4 fruit fly cellular contexts compared by ENCODE assay signal in genomic region chr3R:24543676-24544277, dm6.
A peak's percentile ranks its signal among the peaks of the same experiment; 100 is the strongest.
TF ChIP-seq lines count a peak whose summit lies in the region.

Gene Cftr (minus strand): TSS chr3R:24543914.

TF ChIP-seq in whole organism, adult, 20 proteins besides CTCF, POLR2A, EP300 and RAD21 (continued from another document):
- peak; percentile 94 for TF ChIP-seq kay (GFP tag; lab: Kevin White, UChicago; ENCODE audit: borderline replicate concordance)
- TF ChIP-seq bab1 (GFP tag; optimal IDR thresholded peaks at IDR 0.05; lab: Kevin White, UChicago), result peak; percentile 67

TF ChIP-seq in whole organism, embryonic, 481 proteins besides CTCF, POLR2A, EP300 and RAD21 (continued from another document and continues in another):
- TF ChIP-seq luna (GFP tag; optimal IDR thresholded peaks at IDR 0.05; lab: Kevin White, UChicago), result peak; percentile 27
- peak; percentile 6 for TF ChIP-seq BtbVII (GFP tag; optimal IDR thresholded peaks at IDR 0.05; lab: Kevin White, UChicago)
- no peak for TF ChIP-seq CG18011 (GFP tag; optimal IDR thresholded peaks at IDR 0.05; lab: Kevin White, UChicago)
- TF ChIP-seq ash1 (GFP tag; optimal IDR thresholded peaks at IDR 0.05; lab: Kevin White, UChicago), result no peak
- no peak for TF ChIP-seq CG18262 (tag; optimal IDR thresholded peaks at IDR 0.05; lab: Kevin White, UChicago)
- TF ChIP-seq Dp (GFP tag; optimal IDR thresholded peaks at IDR 0.05; lab: Kevin White, UChicago), result peak; percentile 51
- TF ChIP-seq CrebB (tag; optimal IDR thresholded peaks at IDR 0.05; lab: Kevin White, UChicago), result peak; percentile 45
- TF ChIP-seq org-1 (GFP tag; optimal IDR thresholded peaks at IDR 0.05; lab: Kevin White, UChicago), result no peak
- TF ChIP-seq CoRest (tag; optimal IDR thresholded peaks at IDR 0.05; lab: Kevin White, UChicago), result peak; percentile 21
- TF ChIP-seq otp (GFP tag; IDR thresholded peaks at IDR 0.05; lab: Robert Waterston, UW), result peak; percentile 36; the same call in 1 of the 3 replicates
- TF ChIP-seq zfh1 (GFP tag; IDR thresholded peaks at IDR 0.05; lab: Robert Waterston, UW), result no peak
- TF ChIP-seq sna (GFP tag; IDR thresholded peaks at IDR 0.05; lab: Robert Waterston, UW; ENCODE audit: partially characterized antibody), result peak; percentile 43; the same call in 1 of the 2 replicates
- peak; percentile 52 for TF ChIP-seq ERR (GFP tag; optimal IDR thresholded peaks at IDR 0.05; lab: Kevin White, UChicago)
- TF ChIP-seq CG13624 (GFP tag; optimal IDR thresholded peaks at IDR 0.05; lab: Kevin White, UChicago), result peak; percentile 94
- TF ChIP-seq stc (GFP tag; IDR thresholded peaks at IDR 0.05; lab: Robert Waterston, UW), result peak; percentile 31; the same call in 1 of the 2 replicates
- no peak for TF ChIP-seq CG16815 (GFP tag; optimal IDR thresholded peaks at IDR 0.05; lab: Kevin White, UChicago)
- no peak for TF ChIP-seq Gsc (GFP tag; IDR thresholded peaks at IDR 0.05; lab: Robert Waterston, UW)
- peak; percentile 55 for TF ChIP-seq CG6854 (GFP tag; optimal IDR thresholded peaks at IDR 0.05; lab: Kevin White, UChicago)
- peak; percentile 47 for TF ChIP-seq abd-A (tag; optimal IDR thresholded peaks at IDR 0.05; lab: Kevin White, UChicago)
- TF ChIP-seq ftz-f1 (GFP tag; optimal IDR thresholded peaks at IDR 0.05; lab: Kevin White, UChicago), result peak; percentile 75
- TF ChIP-seq emc (GFP tag; optimal IDR thresholded peaks at IDR 0.05; lab: Kevin White, UChicago), result no peak
- peak; percentile 45 for TF ChIP-seq CG17385 (GFP tag; optimal IDR thresholded peaks at IDR 0.05; lab: Kevin White, UChicago)
- peak; percentile 55 for TF ChIP-seq NC2α (GFP tag; optimal IDR thresholded peaks at IDR 0.05; lab: Kevin White, UChicago)
- no peak for TF ChIP-seq grau (tag; optimal IDR thresholded peaks at IDR 0.05; lab: Kevin White, UChicago)
- no peak for TF ChIP-seq CG32772 (GFP tag; IDR thresholded peaks at IDR 0.05; lab: Robert Waterston, UW)
- TF ChIP-seq CG12769 (tag; optimal IDR thresholded peaks at IDR 0.05; lab: Kevin White, UChicago), result peak; percentile 82
- TF ChIP-seq CG10462 (GFP tag; optimal IDR thresholded peaks at IDR 0.05; lab: Kevin White, UChicago), result no peak
- no peak for TF ChIP-seq cad (GFP tag; optimal IDR thresholded peaks at IDR 0.05; lab: Kevin White, UChicago)
- TF ChIP-seq CG10366 (GFP tag; IDR thresholded peaks at IDR 0.05; lab: Robert Waterston, UW), result no peak; the same call in 1 of the 2 replicates
- TF ChIP-seq BEAF-32 (GFP tag; optimal IDR thresholded peaks at IDR 0.05; lab: Kevin White, UChicago), result peak; percentile 46
- peak; percentile 34 for TF ChIP-seq CG7839 (tag; optimal IDR thresholded peaks at IDR 0.05; lab: Kevin White, UChicago)
- no peak for TF ChIP-seq CG8944 (GFP tag; optimal IDR thresholded peaks at IDR 0.05; lab: Kevin White, UChicago)
- TF ChIP-seq kni (GFP tag; optimal IDR thresholded peaks at IDR 0.05; lab: Kevin White, UChicago), result no peak
- TF ChIP-seq CG15269 (tag; optimal IDR thresholded peaks at IDR 0.05; lab: Kevin White, UChicago), result no peak
- TF ChIP-seq Nf-YC (tag; optimal IDR thresholded peaks at IDR 0.05; lab: Kevin White, UChicago), result peak; percentile 19
- TF ChIP-seq Rfx (GFP tag; IDR thresholded peaks at IDR 0.05; lab: Robert Waterston, UW), result peak; percentile 81
- TF ChIP-seq HLH4C (GFP tag; IDR thresholded peaks at IDR 0.05; lab: Robert Waterston, UW; ENCODE audit: partially characterized antibody), result peak; percentile 50
- TF ChIP-seq tx (GFP tag; optimal IDR thresholded peaks at IDR 0.05; lab: Kevin White, UChicago), result peak; percentile 7
- no peak for TF ChIP-seq CG15601 (tag; optimal IDR thresholded peaks at IDR 0.05; lab: Kevin White, UChicago)
- TF ChIP-seq HLH54F (GFP tag; optimal IDR thresholded peaks at IDR 0.05; lab: Kevin White, UChicago), result peak; percentile 46
- no peak for TF ChIP-seq vnd (GFP tag; IDR thresholded peaks at IDR 0.05; lab: Robert Waterston, UW; ENCODE audit: partially characterized antibody)
- TF ChIP-seq Taf1 (GFP tag; IDR thresholded peaks at IDR 0.05; lab: Robert Waterston, UW), result peak; percentile 52; the same call in 1 of the 2 replicates
- no peak for TF ChIP-seq jumu (GFP tag; optimal IDR thresholded peaks at IDR 0.05; lab: Kevin White, UChicago)

TF ChIP-seq in whole organism, prepupa, 60 proteins besides CTCF, POLR2A, EP300 and RAD21 (continued from another document):
- TF ChIP-seq pdm3 (GFP tag; optimal IDR thresholded peaks at IDR 0.05; lab: Kevin White, UChicago), result peak; percentile 52
- TF ChIP-seq CG32006 (GFP tag; optimal IDR thresholded peaks at IDR 0.05; lab: Kevin White, UChicago), result no peak
- peak; percentile 60 for TF ChIP-seq Eip75B (GFP tag; optimal IDR thresholded peaks at IDR 0.05; lab: Kevin White, UChicago)
- TF ChIP-seq Smox (GFP tag; optimal IDR thresholded peaks at IDR 0.05; lab: Kevin White, UChicago), result peak; percentile 67
- peak; percentile 2 for TF ChIP-seq Hr4 (GFP tag; optimal IDR thresholded peaks at IDR 0.05; lab: Kevin White, UChicago)
- peak; percentile 27 for TF ChIP-seq OdsH (GFP tag; optimal IDR thresholded peaks at IDR 0.05; lab: Kevin White, UChicago)
- peak; percentile 4 for TF ChIP-seq CG6808 (GFP tag; optimal IDR thresholded peaks at IDR 0.05; lab: Kevin White, UChicago)
- TF ChIP-seq CG11762 (GFP tag; optimal IDR thresholded peaks at IDR 0.05; lab: Kevin White, UChicago; ENCODE audit: insufficient read depth), result no peak
- no peak for TF ChIP-seq dac (GFP tag; optimal IDR thresholded peaks at IDR 0.05; lab: Kevin White, UChicago)
- peak; percentile 14 for TF ChIP-seq Ets21C (GFP tag; optimal IDR thresholded peaks at IDR 0.05; lab: Kevin White, UChicago)
- peak; percentile 62 for TF ChIP-seq topi (GFP tag; optimal IDR thresholded peaks at IDR 0.05; lab: Kevin White, UChicago)
- TF ChIP-seq CG8319 (GFP tag; optimal IDR thresholded peaks at IDR 0.05; lab: Kevin White, UChicago), result no peak
- peak; percentile 64 for TF ChIP-seq esn (GFP tag; optimal IDR thresholded peaks at IDR 0.05; lab: Kevin White, UChicago)
- peak; percentile 61 for TF ChIP-seq Lpt (GFP tag; optimal IDR thresholded peaks at IDR 0.05; lab: Kevin White, UChicago)
- peak; percentile 32 for TF ChIP-seq CG1621 (tag; optimal IDR thresholded peaks at IDR 0.05; lab: Kevin White, UChicago)
- TF ChIP-seq CG6854 (GFP tag; optimal IDR thresholded peaks at IDR 0.05; lab: Kevin White, UChicago), result peak; percentile 68
- peak; percentile 40 for TF ChIP-seq Eip93F (GFP tag; optimal IDR thresholded peaks at IDR 0.05; lab: Kevin White, UChicago)
- 0 out of 2 replicates have a peak, but pooled peaks have one; percentile 27 for TF ChIP-seq Gug (GFP tag; IDR thresholded peaks at IDR 0.05; lab: Robert Waterston, UW)
- peak; percentile 76 for TF ChIP-seq Eip78C (GFP tag; lab: Kevin White, UChicago)
- no peak for TF ChIP-seq CG6276 (GFP tag; optimal IDR thresholded peaks at IDR 0.05; lab: Kevin White, UChicago)
- TF ChIP-seq vri (GFP tag; optimal IDR thresholded peaks at IDR 0.05; lab: Kevin White, UChicago), result peak; percentile 91
- TF ChIP-seq CG3919 (GFP tag; optimal IDR thresholded peaks at IDR 0.05; lab: Kevin White, UChicago), result peak; percentile 47
- peak; percentile 29 for TF ChIP-seq CG16779 (tag; optimal IDR thresholded peaks at IDR 0.05; lab: Kevin White, UChicago)
- TF ChIP-seq eg (GFP tag; IDR thresholded peaks at IDR 0.05; lab: Robert Waterston, UW), result peak; percentile 61; the same call in 2 of the 3 replicates
- peak; percentile 7 for TF ChIP-seq CG6792 (GFP tag; optimal IDR thresholded peaks at IDR 0.05; lab: Kevin White, UChicago)
- peak; percentile 48 for TF ChIP-seq net (GFP tag; optimal IDR thresholded peaks at IDR 0.05; lab: Kevin White, UChicago)
- TF ChIP-seq fd85E (GFP tag; optimal IDR thresholded peaks at IDR 0.05; lab: Kevin White, UChicago), result no peak
- no peak for TF ChIP-seq CG11902 (GFP tag; optimal IDR thresholded peaks at IDR 0.05; lab: Kevin White, UChicago)
- TF ChIP-seq dsx (GFP tag; optimal IDR thresholded peaks at IDR 0.05; lab: Kevin White, UChicago; ENCODE audit: poor library complexity, severe bottlenecking), result peak; percentile 60

TF ChIP-seq in whole organism, wandering third instar larva, 38 proteins besides CTCF, POLR2A, EP300 and RAD21 (continued from another document):
- TF ChIP-seq CrebA (GFP tag; optimal IDR thresholded peaks at IDR 0.05; lab: Kevin White, UChicago; ENCODE audit: borderline replicate concordance) (peak; percentile 48), dmrt93B (GFP tag; optimal IDR thresholded peaks at IDR 0.05; lab: Kevin White, UChicago) (no peak), Vsx2 (GFP tag; optimal IDR thresholded peaks at IDR 0.05; lab: Kevin White, UChicago; ENCODE audit: partially characterized antibody) (no peak), Jra (GFP tag; optimal IDR thresholded peaks at IDR 0.05; lab: Kevin White, UChicago) (peak; percentile 82), usp (GFP tag; optimal IDR thresholded peaks at IDR 0.05; lab: Kevin White, UChicago) (no peak), tai (GFP tag; optimal IDR thresholded peaks at IDR 0.05; lab: Kevin White, UChicago) (peak; percentile 80), ey (GFP tag; optimal IDR thresholded peaks at IDR 0.05; lab: Kevin White, UChicago) (peak; percentile 32), Dif (GFP tag; optimal IDR thresholded peaks at IDR 0.05; lab: Kevin White, UChicago; ENCODE audit: partially characterized antibody) (peak; percentile 77), brk (GFP tag; optimal IDR thresholded peaks at IDR 0.05; lab: Kevin White, UChicago) (peak; percentile 91), dl (GFP tag; optimal IDR thresholded peaks at IDR 0.05; lab: Kevin White, UChicago; ENCODE audit: insufficient read depth in 1 of 2, partially characterized antibody in 2 of 2) (no peak), rgr (GFP tag; optimal IDR thresholded peaks at IDR 0.05; lab: Kevin White, UChicago) (peak; percentile 78), Abd-B (GFP tag; optimal IDR thresholded peaks at IDR 0.05; lab: Kevin White, UChicago) (no peak), sage (GFP tag; optimal IDR thresholded peaks at IDR 0.05; lab: Kevin White, UChicago) (no peak), GATAd (GFP tag; optimal IDR thresholded peaks at IDR 0.05; lab: Kevin White, UChicago) (no peak)
